Fruit fly (Drosophila melanogaster) whole organism, embryonic: ENCODE results near the gene Prx5.

Source experiments
- Atf-2 ChIP-seq: fragments of 200-800 bp; sonication (Bioruptor generic); optimal IDR thresholded peaks from 2 replicates; lab custom pipeline; 2016; ENCODE audit warnings: missing biosample characterization, missing genetic modification characterization
- Atf3 ChIP-seq: fragments of 200-800 bp; sonication (Bioruptor generic); optimal IDR thresholded peaks from 3 replicates; lab custom pipeline; 2016; ENCODE audit warnings: missing biosample characterization, missing genetic modification characterization
- CG10147 ChIP-seq: fragments of 200-800 bp; sonication (Bioruptor generic); optimal IDR thresholded peaks from 2 replicates; lab custom pipeline; 2019; ENCODE audit warnings: missing biosample characterization, mild to moderate bottlenecking, missing genetic modification characterization, moderate library complexity
- CG10565 ChIP-seq: fragments of 200-800 bp; sonication (Bioruptor generic); optimal IDR thresholded peaks from 3 replicates; lab custom pipeline; 2016; ENCODE audit warnings: missing biosample characterization, mild to moderate bottlenecking, missing genetic modification characterization
- CG11456 ChIP-seq: fragments of 200-800 bp; sonication (Bioruptor generic); IDR thresholded peaks from 3 replicates; pipeline ENCODE4 v1.3.6; 2022; ENCODE audit warnings: missing biosample characterization, missing genetic modification characterization
- CG12391 ChIP-seq: fragments of 200-800 bp; sonication (Bioruptor generic); optimal IDR thresholded peaks from 3 replicates; lab custom pipeline; 2018; ENCODE audit warnings: missing biosample characterization, mild to moderate bottlenecking, missing genetic modification characterization, moderate library complexity
- CG15479 ChIP-seq: fragments of 200-800 bp; sonication (Bioruptor generic); optimal IDR thresholded peaks from 3 replicates; lab custom pipeline; 2019; ENCODE audit warnings: missing biosample characterization, mild to moderate bottlenecking, missing genetic modification characterization, moderate library complexity
- CG1603 ChIP-seq: fragments of 200-800 bp; sonication (Bioruptor generic); optimal IDR thresholded peaks from 2 replicates; lab custom pipeline; 2019; ENCODE audit warnings: missing biosample characterization, mild to moderate bottlenecking, missing genetic modification characterization, moderate library complexity
- CG17802 ChIP-seq: fragments of 200-800 bp; sonication (Bioruptor generic); optimal IDR thresholded peaks from 2 replicates; lab custom pipeline; 2018; ENCODE audit warnings: missing biosample characterization, mild to moderate bottlenecking, missing genetic modification characterization, moderate library complexity
- CG3163 ChIP-seq: fragments of 200-800 bp; sonication (Bioruptor generic); optimal IDR thresholded peaks from 3 replicates; lab custom pipeline; 2016; ENCODE audit warnings: missing biosample characterization, missing genetic modification characterization
- CG34224 ChIP-seq: fragments of 200-800 bp; sonication (Bioruptor generic); IDR thresholded peaks from 3 replicates; pipeline ENCODE4 v1.3.6; 2022; ENCODE audit warnings: missing biosample characterization, missing genetic modification characterization; ENCODE audit not compliant: partially characterized antibody
- CG3995 ChIP-seq: fragments of 200-800 bp; sonication (Bioruptor generic); optimal IDR thresholded peaks from 3 replicates; lab custom pipeline; 2016; ENCODE audit warnings: missing biosample characterization, missing genetic modification characterization
- CG6689 ChIP-seq: fragments of 200-800 bp; sonication (Bioruptor generic); IDR thresholded peaks from 2 replicates; pipeline ENCODE4 v1.3.6; 2022; ENCODE audit warnings: missing biosample characterization, missing genetic modification characterization
- CG7271 ChIP-seq: fragments of 200-800 bp; sonication (Bioruptor generic); optimal IDR thresholded peaks from 2 replicates; lab custom pipeline; 2018; ENCODE audit warnings: missing biosample characterization, mild to moderate bottlenecking, missing genetic modification characterization, moderate library complexity
- CG7357 ChIP-seq: fragments of 200-800 bp; sonication (Bioruptor generic); IDR thresholded peaks from 3 replicates; pipeline ENCODE4 v1.3.6; 2022; ENCODE audit warnings: missing biosample characterization, missing genetic modification characterization
- CG9876 ChIP-seq: fragments of 200-800 bp; sonication (Bioruptor generic); optimal IDR thresholded peaks from 2 replicates; lab custom pipeline; 2016; ENCODE audit warnings: missing biosample characterization, missing genetic modification characterization
- CrebB ChIP-seq: fragments of 200-800 bp; sonication (Bioruptor generic); optimal IDR thresholded peaks from 3 replicates; lab custom pipeline; 2018; ENCODE audit warnings: missing biosample characterization, mild to moderate bottlenecking, missing genetic modification characterization
- Dad ChIP-seq: fragments of 200-800 bp; sonication (Bioruptor generic); optimal IDR thresholded peaks from 3 replicates; lab custom pipeline; 2016; ENCODE audit warnings: missing biosample characterization, missing genetic modification characterization
- E2f1 ChIP-seq: fragments of 200-800 bp; sonication (Bioruptor generic); IDR thresholded peaks from 2 replicates; pipeline ENCODE4 v1.3.6; 2022; ENCODE audit warnings: missing biosample characterization, missing genetic modification characterization
- Lhr ChIP-seq: fragments of 200-800 bp; sonication (Bioruptor generic); optimal IDR thresholded peaks from 3 replicates; lab custom pipeline; 2017; ENCODE audit warnings: mild to moderate bottlenecking, missing biosample characterization, missing genetic modification reagents, missing genetic modification characterization
- Mes4 ChIP-seq: fragments of 200-800 bp; sonication (Bioruptor generic); optimal IDR thresholded peaks from 2 replicates; lab custom pipeline; 2016; ENCODE audit warnings: missing biosample characterization, missing genetic modification characterization
- Nf-YA ChIP-seq: fragments of 200-800 bp; sonication (Bioruptor generic); IDR thresholded peaks from 2 replicates; pipeline ENCODE4 v1.3.6; 2022; ENCODE audit warnings: missing biosample characterization, missing genetic modification characterization
- Poxn ChIP-seq: fragments of 200-800 bp; sonication (Bioruptor generic); IDR thresholded peaks from 2 replicates; pipeline ENCODE4 v1.3.6; 2022; ENCODE audit warnings: missing biosample characterization, missing genetic modification characterization
- Rx ChIP-seq: fragments of 200-800 bp; sonication (Bioruptor generic); IDR thresholded peaks from 2 replicates; pipeline ENCODE4 v1.3.6; 2022; ENCODE audit warnings: missing biosample characterization, missing genetic modification characterization
- Sin3A ChIP-seq: fragments of >200 bp; optimal IDR thresholded peaks from 2 replicates; lab custom pipeline; 2018
- Sry-δ ChIP-seq: fragments of 200-800 bp; sonication (Bioruptor generic); optimal IDR thresholded peaks from 2 replicates; lab custom pipeline; 2016; ENCODE audit warnings: missing biosample characterization, missing genetic modification characterization
- ac ChIP-seq: fragments of 200-800 bp; sonication (Bioruptor generic); optimal IDR thresholded peaks from 3 replicates; lab custom pipeline; 2017; ENCODE audit warnings: missing biosample characterization, mild to moderate bottlenecking, missing genetic modification characterization
- ato ChIP-seq: fragments of 200-800 bp; sonication (Bioruptor generic); IDR thresholded peaks from 2 replicates; pipeline ENCODE4 v1.3.6; 2022; ENCODE audit warnings: missing biosample characterization, missing genetic modification characterization; ENCODE audit not compliant: partially characterized antibody
- bab2 ChIP-seq: fragments of 200-800 bp; sonication (Bioruptor generic); optimal IDR thresholded peaks from 2 replicates; lab custom pipeline; 2016; ENCODE audit warnings: missing biosample characterization, missing genetic modification characterization
- bowl ChIP-seq: fragments of 200-800 bp; sonication (Bioruptor generic); IDR thresholded peaks from 2 replicates; pipeline ENCODE4 v1.3.6; 2022; ENCODE audit warnings: missing biosample characterization, missing genetic modification characterization
- bsh ChIP-seq, 2 experiments: fragments of 200-800 bp; sonication (Bioruptor generic); optimal IDR thresholded peaks; 2 replicates each; lab custom pipeline; 2017 to 2018; ENCODE audit warnings: mild to moderate bottlenecking in 2 of 2, missing biosample characterization in 2 of 2, missing genetic modification characterization in 2 of 2, moderate library complexity in 1 of 2
- btn ChIP-seq: fragments of 200-800 bp; sonication (Bioruptor generic); optimal IDR thresholded peaks from 2 replicates; lab custom pipeline; 2016; ENCODE audit warnings: missing biosample characterization, missing genetic modification characterization
- cad ChIP-seq: fragments of >200 bp; optimal IDR thresholded peaks from 2 replicates; lab custom pipeline; 2017; ENCODE audit warnings: missing biosample characterization, missing genetic modification characterization
- caup ChIP-seq: fragments of 200-800 bp; sonication (Bioruptor generic); optimal IDR thresholded peaks from 3 replicates; lab custom pipeline; 2017; ENCODE audit warnings: missing biosample characterization, mild to moderate bottlenecking, missing genetic modification characterization, moderate library complexity; ENCODE audit not compliant: severe bottlenecking
- ci ChIP-seq: fragments of 200-800 bp; sonication (Bioruptor generic); IDR thresholded peaks from 3 replicates; pipeline ENCODE4 v1.3.6; 2022; ENCODE audit warnings: missing biosample characterization, missing genetic modification characterization
- corto ChIP-seq: fragments of 200-800 bp; sonication (Bioruptor generic); optimal IDR thresholded peaks from 2 replicates; lab custom pipeline; 2016; ENCODE audit warnings: missing biosample characterization, mild to moderate bottlenecking, missing genetic modification characterization, moderate library complexity
- cwo ChIP-seq: fragments of 200-800 bp; sonication (Bioruptor generic); optimal IDR thresholded peaks from 3 replicates; lab custom pipeline; 2017; ENCODE audit warnings: missing biosample characterization, missing genetic modification characterization, mild to moderate bottlenecking, moderate library complexity, missing genetic modification reagents
- en ChIP-seq: fragments of 200-800 bp; sonication (Bioruptor generic); optimal IDR thresholded peaks from 2 replicates; lab custom pipeline; 2016; ENCODE audit warnings: missing biosample characterization, missing genetic modification characterization
- gsb ChIP-seq: fragments of 200-800 bp; sonication (Bioruptor generic); IDR thresholded peaks from 2 replicates; pipeline ENCODE4 v1.3.6; 2022; ENCODE audit warnings: missing biosample characterization, missing genetic modification characterization
- her ChIP-seq: fragments of 200-800 bp; sonication (Bioruptor generic); optimal IDR thresholded peaks from 2 replicates; lab custom pipeline; 2016; ENCODE audit warnings: missing biosample characterization, missing genetic modification characterization
- hkb ChIP-seq, 2 experiments: fragments of 200-800 bp in 1 of 2; fragments of >200 bp in 1 of 2; sonication (Bioruptor generic) in 1 of 2; IDR thresholded peaks in 1 of 2; optimal IDR thresholded peaks in 1 of 2; 2 replicates each; pipeline versions ENCODE4 v1.3.6 to Lab custom; 2017 to 2022; ENCODE audit warnings: missing biosample characterization in 1 of 2, missing genetic modification characterization in 1 of 2
- inv ChIP-seq: fragments of 200-800 bp; sonication (Bioruptor generic); IDR thresholded peaks from 2 replicates; pipeline ENCODE4 v1.3.6; 2022; ENCODE audit warnings: missing biosample characterization, missing genetic modification characterization; ENCODE audit not compliant: partially characterized antibody
- ken ChIP-seq: fragments of 200-800 bp; sonication (Bioruptor generic); IDR thresholded peaks from 3 replicates; pipeline ENCODE4 v1.3.6; 2022; ENCODE audit warnings: missing biosample characterization, missing genetic modification characterization
- odd ChIP-seq: fragments of 200-800 bp; sonication (Bioruptor generic); optimal IDR thresholded peaks from 2 replicates; lab custom pipeline; 2017; ENCODE audit warnings: missing biosample characterization, mild to moderate bottlenecking, missing genetic modification characterization
- psq ChIP-seq: fragments of 200-800 bp; sonication (Bioruptor generic); optimal IDR thresholded peaks from 2 replicates; lab custom pipeline; 2017; ENCODE audit warnings: missing biosample characterization, missing genetic modification characterization
- ro ChIP-seq: fragments of 200-800 bp; sonication (Bioruptor generic); IDR thresholded peaks from 2 replicates; pipeline ENCODE4 v1.3.6; 2022; ENCODE audit warnings: missing biosample characterization, missing genetic modification characterization
- scrt ChIP-seq: fragments of 200-800 bp; sonication (Bioruptor generic); optimal IDR thresholded peaks from 2 replicates; lab custom pipeline; 2018; ENCODE audit warnings: missing biosample characterization, mild to moderate bottlenecking, missing genetic modification characterization, moderate library complexity
- stwl ChIP-seq: fragments of 200-800 bp; sonication (Bioruptor generic); optimal IDR thresholded peaks from 3 replicates; lab custom pipeline; 2018; ENCODE audit warnings: missing biosample characterization, mild to moderate bottlenecking, missing genetic modification characterization, moderate library complexity
- tio ChIP-seq: fragments of 200-800 bp; sonication (Bioruptor generic); optimal IDR thresholded peaks from 2 replicates; lab custom pipeline; 2017; ENCODE audit warnings: missing biosample characterization, missing genetic modification characterization, inconsistent platforms
- trh ChIP-seq: fragments of 200-800 bp; sonication (Bioruptor generic); optimal IDR thresholded peaks from 2 replicates; lab custom pipeline; 2016; ENCODE audit warnings: missing biosample characterization, missing genetic modification characterization

Prx5 gene

dm6 chr3R:18125023-18125630 lies 41.9 kb downstream of the Prx5 start (continued):
- TF ChIP-seq CG34224 (no peak), CG7357 (GFP tag; lab: Robert Waterston, UW) (peak; percentile 85), CG11456 (GFP tag; lab: Robert Waterston, UW) (peak; percentile 96), CG12391 (tag; lab: Kevin White, UChicago) (peak; percentile 61), odd (GFP tag; lab: Kevin White, UChicago) (peak; percentile 9), CG3995 (peak; percentile 56), gsb (GFP tag; lab: Robert Waterston, UW) (peak; percentile 86), cad (GFP tag; lab: Kevin White, UChicago) (no peak), Rx (GFP tag; lab: Robert Waterston, UW) (peak; percentile 90), trh (peak; percentile 48), Atf-2 (GFP tag; lab: Kevin White, UChicago) (peak; percentile 77), CG15479 (GFP tag; lab: Kevin White, UChicago) (no peak), CG7271 (tag; lab: Kevin White, UChicago) (no peak), CG1603 (peak; percentile 79), corto (peak; percentile 4), CG10565 (GFP tag; lab: Kevin White, UChicago) (no peak), inv (GFP tag; lab: Robert Waterston, UW) (no peak), CrebB (tag; lab: Kevin White, UChicago) (no peak), cwo (peak; percentile 19), Sin3A (no peak), CG6689 (peak; percentile 94), bowl (peak; percentile 78), btn (peak; percentile 33), Lhr (GFP tag; lab: Kevin White, UChicago) (peak; percentile 12), ato (GFP tag; lab: Robert Waterston, UW) (no peak), scrt (GFP tag; lab: Kevin White, UChicago) (peak; percentile 29), Sry-δ (GFP tag; lab: Kevin White, UChicago) (peak; percentile 41), CG10147 (GFP tag; lab: Kevin White, UChicago) (peak; percentile 25), ro (peak; percentile 70), Poxn (GFP tag; lab: Robert Waterston, UW) (no peak; the same call in 1 of the 2 replicates), stwl (tag; lab: Kevin White, UChicago) (no peak), CG9876 (peak; percentile 52), ci (GFP tag; lab: Robert Waterston, UW) (peak; percentile 92), CG3163 (GFP tag; lab: Kevin White, UChicago) (peak; percentile 30), CG17802 (tag; lab: Kevin White, UChicago) (peak; percentile 29), Atf3 (GFP tag; lab: Kevin White, UChicago) (peak; percentile 37), Mes4 (GFP tag; lab: Kevin White, UChicago) (peak; percentile 69), E2f1 (peak; percentile 92), bsh (GFP tag; optimal IDR thresholded peaks at IDR 0.05; lab: Kevin White, UChicago) (peak; percentile 56 to 76), ac (GFP tag; lab: Kevin White, UChicago) (peak; percentile 62), caup (GFP tag; lab: Kevin White, UChicago) (peak; percentile 56), bab2 (peak; percentile 72), Dad (GFP tag; lab: Kevin White, UChicago) (peak; percentile 71), ken (GFP tag; lab: Robert Waterston, UW) (peak; percentile 88), tio (GFP tag; lab: Kevin White, UChicago) (peak; percentile 45), en (peak; percentile 34), her (peak; percentile 61), Nf-YA (peak; percentile 78), psq (GFP tag; lab: Kevin White, UChicago) (peak; percentile 46), hkb (optimal IDR thresholded peaks at IDR 0.05; lab: Kevin White, UChicago) (no peak), hkb (GFP tag; IDR thresholded peaks at IDR 0.05; lab: Robert Waterston, UW) (peak; percentile 86)
